Worm (Caenorhabditis elegans): ENCODE measurements around the gene F54A3.5.

ce11 chrII:2230368-2230767 lies 4.9 kb upstream of the F54A3.5 start:
- TF ChIP-seq ztf-23 (GFP tag; IDR thresholded peaks at IDR 0.05), result no peak
- TF ChIP-seq tab-1 (GFP tag; IDR thresholded peaks at IDR 0.05), result no peak
- TF ChIP-seq klf-2 (GFP tag; conservative IDR thresholded peaks at IDR 0.05), result no peak
- TF ChIP-seq flt-1 (GFP tag; IDR thresholded peaks at IDR 0.05), result no peak
